Fruit fly (Drosophila melanogaster) whole organism, embryonic: ENCODE measurements around the gene mRpL40.
A peak's percentile ranks its signal among the peaks of the same experiment; 100 is the strongest.

Experiments used
- CG10267 ChIP-seq: fragments of 200-800 bp; sonication (Bioruptor generic); optimal IDR thresholded peaks from 2 replicates; lab custom pipeline; 2018; ENCODE audit warnings: missing biosample characterization, mild to moderate bottlenecking, missing genetic modification characterization, moderate library complexity
- CG10274 ChIP-seq: fragments of 200-800 bp; sonication (Bioruptor generic); optimal IDR thresholded peaks from 3 replicates; lab custom pipeline; 2017; ENCODE audit warnings: missing biosample characterization, mild to moderate bottlenecking, missing genetic modification characterization
- CG10979 ChIP-seq: fragments of 200-800 bp; sonication (Bioruptor generic); optimal IDR thresholded peaks from 2 replicates; lab custom pipeline; 2018; ENCODE audit warnings: missing biosample characterization, mild to moderate bottlenecking, missing genetic modification characterization, moderate library complexity
- CG11504 ChIP-seq: fragments of 200-800 bp; sonication (Bioruptor generic); optimal IDR thresholded peaks from 3 replicates; lab custom pipeline; 2019; ENCODE audit warnings: missing biosample characterization, mild to moderate bottlenecking, missing genetic modification characterization, moderate library complexity
- CG12071 ChIP-seq: fragments of 200-800 bp; sonication (Bioruptor generic); optimal IDR thresholded peaks from 3 replicates; lab custom pipeline; 2018; ENCODE audit warnings: missing biosample characterization, mild to moderate bottlenecking, missing genetic modification characterization
- CG12391 ChIP-seq: fragments of 200-800 bp; sonication (Bioruptor generic); optimal IDR thresholded peaks from 3 replicates; lab custom pipeline; 2018; ENCODE audit warnings: missing biosample characterization, mild to moderate bottlenecking, missing genetic modification characterization, moderate library complexity
- CG12744 ChIP-seq: fragments of 200-800 bp; sonication (Bioruptor generic); optimal IDR thresholded peaks from 2 replicates; lab custom pipeline; 2016; ENCODE audit warnings: missing biosample characterization, missing genetic modification characterization
- CG12769 ChIP-seq: fragments of 200-800 bp; sonication (Bioruptor generic); optimal IDR thresholded peaks from 2 replicates; lab custom pipeline; 2019; ENCODE audit warnings: missing biosample characterization, mild to moderate bottlenecking, missing genetic modification characterization, moderate library complexity
- CG12942 ChIP-seq: fragments of 200-800 bp; sonication (Bioruptor generic); optimal IDR thresholded peaks from 3 replicates; lab custom pipeline; 2016; ENCODE audit warnings: missing biosample characterization, missing genetic modification characterization
- CG16779 ChIP-seq: fragments of 200-800 bp; sonication (Bioruptor generic); IDR thresholded peaks from 2 replicates; pipeline ENCODE4 v1.3.6; 2022; ENCODE audit warnings: missing biosample characterization, missing genetic modification characterization
- CG17612 ChIP-seq: fragments of 200-800 bp; sonication (Bioruptor generic); IDR thresholded peaks from 2 replicates; pipeline ENCODE4 v1.3.6; 2022; ENCODE audit warnings: missing biosample characterization, missing genetic modification characterization
- CG2889 ChIP-seq: fragments of 200-800 bp; sonication (Bioruptor generic); IDR thresholded peaks from 3 replicates; pipeline ENCODE4 v1.3.6; 2022; ENCODE audit warnings: missing biosample characterization, missing genetic modification characterization
- CG31224 ChIP-seq: fragments of 200-800 bp; sonication (Bioruptor generic); IDR thresholded peaks from 2 replicates; pipeline ENCODE4 v1.3.6; 2022; ENCODE audit warnings: missing biosample characterization, missing genetic modification characterization
- CG31388 ChIP-seq: fragments of 200-800 bp; sonication (Bioruptor generic); optimal IDR thresholded peaks from 2 replicates; lab custom pipeline; 2016; ENCODE audit warnings: missing biosample characterization, missing genetic modification characterization
- CG32767 ChIP-seq: fragments of 200-800 bp; sonication (Bioruptor generic); IDR thresholded peaks from 2 replicates; pipeline ENCODE4 v1.3.6; 2022; ENCODE audit warnings: missing biosample characterization, missing genetic modification characterization
- CG4328 ChIP-seq: fragments of 200-800 bp; sonication (Bioruptor generic); optimal IDR thresholded peaks from 3 replicates; lab custom pipeline; 2017; ENCODE audit warnings: missing biosample characterization, missing genetic modification reagents, missing genetic modification characterization
- CG4404 ChIP-seq: fragments of 200-800 bp; sonication (Bioruptor generic); IDR thresholded peaks from 2 replicates; pipeline ENCODE4 v1.3.6; 2022; ENCODE audit warnings: missing biosample characterization, missing genetic modification characterization
- CG4730 ChIP-seq: fragments of 200-800 bp; sonication (Bioruptor generic); IDR thresholded peaks from 2 replicates; pipeline ENCODE4 v1.3.6; 2022; ENCODE audit warnings: missing biosample characterization, missing genetic modification characterization
- CG5245 ChIP-seq: fragments of 200-800 bp; sonication (Bioruptor generic); optimal IDR thresholded peaks from 3 replicates; lab custom pipeline; 2016; ENCODE audit warnings: missing biosample characterization, missing genetic modification characterization
- CG6689 ChIP-seq: fragments of 200-800 bp; sonication (Bioruptor generic); IDR thresholded peaks from 2 replicates; pipeline ENCODE4 v1.3.6; 2022; ENCODE audit warnings: missing biosample characterization, missing genetic modification characterization
- CG6854 ChIP-seq: fragments of 200-800 bp; sonication (Bioruptor generic); optimal IDR thresholded peaks from 3 replicates; lab custom pipeline; 2017; ENCODE audit warnings: missing biosample characterization, mild to moderate bottlenecking, missing genetic modification characterization
- CG8290 ChIP-seq, 3 experiments: fragments of 200-800 bp; sonication (Bioruptor generic); optimal IDR thresholded peaks; 2 replicates each; lab custom pipeline; 2016 to 2019; ENCODE audit warnings: missing biosample characterization in 3 of 3, missing genetic modification characterization in 3 of 3, mild to moderate bottlenecking in 2 of 3, moderate library complexity in 1 of 3
- CG8924 ChIP-seq: fragments of 200-800 bp; optimal IDR thresholded peaks from 3 replicates; lab custom pipeline; 2019; ENCODE audit warnings: missing biosample characterization, mild to moderate bottlenecking, missing genetic modification characterization, moderate library complexity
- CG9437 ChIP-seq: fragments of 200-800 bp; sonication (Bioruptor generic); optimal IDR thresholded peaks from 2 replicates; lab custom pipeline; 2018; ENCODE audit warnings: missing biosample characterization, mild to moderate bottlenecking, missing genetic modification characterization
- Elba2 ChIP-seq: fragments of 200-800 bp; sonication (Bioruptor generic); optimal IDR thresholded peaks from 3 replicates; lab custom pipeline; 2016; ENCODE audit warnings: missing biosample characterization, missing genetic modification characterization
- Ets97D ChIP-seq: fragments of 200-800 bp; sonication (Bioruptor generic); optimal IDR thresholded peaks from 3 replicates; lab custom pipeline; 2016; ENCODE audit warnings: missing biosample characterization, missing genetic modification characterization
- Gsc ChIP-seq: fragments of 200-800 bp; sonication (Bioruptor generic); IDR thresholded peaks from 2 replicates; pipeline ENCODE4 v1.3.6; 2022; ENCODE audit warnings: missing biosample characterization, missing genetic modification characterization
- Hr39 ChIP-seq: fragments of >200 bp; optimal IDR thresholded peaks from 2 replicates; lab custom pipeline; 2017
- Nf-YC ChIP-seq: fragments of 200-800 bp; optimal IDR thresholded peaks from 3 replicates; lab custom pipeline; 2019; ENCODE audit warnings: missing biosample characterization, mild to moderate bottlenecking, missing genetic modification characterization, moderate library complexity
- Opbp ChIP-seq: fragments of 200-800 bp; sonication (Bioruptor generic); IDR thresholded peaks from 3 replicates; pipeline ENCODE4 v1.3.6; 2022; ENCODE audit warnings: missing biosample characterization, missing genetic modification characterization; ENCODE audit not compliant: partially characterized antibody
- Rx ChIP-seq: fragments of 200-800 bp; sonication (Bioruptor generic); IDR thresholded peaks from 2 replicates; pipeline ENCODE4 v1.3.6; 2022; ENCODE audit warnings: missing biosample characterization, missing genetic modification characterization
- Trl ChIP-seq, 3 experiments: fragments of >200 bp in 2 of 3; fragments of 200-800 bp in 1 of 3; sonication (Bioruptor generic) in 1 of 3; optimal IDR thresholded peaks; 2 replicates in 1 of 3; 3 replicates in 2 of 3; lab custom pipeline; 2016 to 2017; ENCODE audit warnings: missing biosample characterization in 1 of 3, missing genetic modification characterization in 1 of 3
- ac ChIP-seq: fragments of 200-800 bp; sonication (Bioruptor generic); optimal IDR thresholded peaks from 3 replicates; lab custom pipeline; 2017; ENCODE audit warnings: missing biosample characterization, mild to moderate bottlenecking, missing genetic modification characterization
- exex ChIP-seq: fragments of 200-800 bp; sonication (Bioruptor generic); optimal IDR thresholded peaks from 4 replicates; lab custom pipeline; 2018; ENCODE audit warnings: missing biosample characterization, mild to moderate bottlenecking, missing genetic modification characterization, moderate library complexity
- fd102C ChIP-seq: fragments of 200-800 bp; sonication (Bioruptor generic); optimal IDR thresholded peaks from 2 replicates; lab custom pipeline; 2018; ENCODE audit warnings: missing biosample characterization, mild to moderate bottlenecking, missing genetic modification characterization, moderate library complexity
- fd64A ChIP-seq: fragments of 200-800 bp; sonication (Bioruptor generic); optimal IDR thresholded peaks from 3 replicates; lab custom pipeline; 2018; ENCODE audit warnings: missing biosample characterization, mild to moderate bottlenecking, missing genetic modification characterization
- fu2 ChIP-seq: fragments of 200-800 bp; sonication (Bioruptor generic); optimal IDR thresholded peaks from 2 replicates; lab custom pipeline; 2016; ENCODE audit warnings: missing biosample characterization, missing genetic modification characterization
- gcm2 ChIP-seq: fragments of 200-800 bp; sonication (Bioruptor generic); optimal IDR thresholded peaks from 2 replicates; lab custom pipeline; 2016; ENCODE audit warnings: missing biosample characterization, missing genetic modification characterization
- gem ChIP-seq: fragments of 200-800 bp; sonication (Bioruptor generic); optimal IDR thresholded peaks from 2 replicates; lab custom pipeline; 2019; ENCODE audit warnings: missing biosample characterization, mild to moderate bottlenecking, missing genetic modification characterization, moderate library complexity
- inv ChIP-seq: fragments of 200-800 bp; sonication (Bioruptor generic); IDR thresholded peaks from 2 replicates; pipeline ENCODE4 v1.3.6; 2022; ENCODE audit warnings: missing biosample characterization, missing genetic modification characterization; ENCODE audit not compliant: partially characterized antibody
- lbe ChIP-seq: fragments of 200-800 bp; sonication (Bioruptor generic); optimal IDR thresholded peaks from 2 replicates; lab custom pipeline; 2016; ENCODE audit warnings: missing biosample characterization, mild to moderate bottlenecking, missing genetic modification characterization
- lola ChIP-seq, 3 experiments: fragments of >200 bp in 2 of 3; fragments of 200-800 bp in 1 of 3; sonication (Bioruptor generic) in 1 of 3; optimal IDR thresholded peaks; 2 replicates each; lab custom pipeline; 2017 to 2019; ENCODE audit warnings: missing biosample characterization in 3 of 3, missing genetic modification characterization in 3 of 3, mild to moderate bottlenecking in 1 of 3, moderate library complexity in 1 of 3
- nerfin-1 ChIP-seq: fragments of 200-800 bp; sonication (Bioruptor generic); optimal IDR thresholded peaks from 3 replicates; lab custom pipeline; 2019; ENCODE audit warnings: missing biosample characterization, mild to moderate bottlenecking, missing genetic modification characterization, moderate library complexity
- oc ChIP-seq: fragments of 200-800 bp; sonication (Bioruptor generic); optimal IDR thresholded peaks from 2 replicates; lab custom pipeline; 2018; ENCODE audit warnings: missing biosample characterization, mild to moderate bottlenecking, missing genetic modification characterization, moderate library complexity
- repo ChIP-seq: fragments of 200-800 bp; sonication (Bioruptor generic); optimal IDR thresholded peaks from 2 replicates; lab custom pipeline; 2016; ENCODE audit warnings: missing biosample characterization, missing genetic modification characterization
- sens-2 ChIP-seq: fragments of 200-800 bp; sonication (Bioruptor generic); IDR thresholded peaks from 2 replicates; pipeline ENCODE4 v1.3.6; 2022; ENCODE audit warnings: missing biosample characterization, missing genetic modification characterization
- tin ChIP-seq: fragments of 200-800 bp; sonication (Bioruptor generic); optimal IDR thresholded peaks from 3 replicates; lab custom pipeline; 2016; ENCODE audit warnings: missing biosample characterization, missing genetic modification characterization
- unc-4 ChIP-seq: fragments of 200-800 bp; sonication (Bioruptor generic); IDR thresholded peaks from 2 replicates; pipeline ENCODE4 v1.3.6; 2022; ENCODE audit warnings: missing biosample characterization, missing genetic modification characterization; ENCODE audit not compliant: partially characterized antibody
- vnd ChIP-seq: fragments of 200-800 bp; sonication (Bioruptor generic); IDR thresholded peaks from 3 replicates; pipeline ENCODE4 v1.3.6; 2022; ENCODE audit warnings: missing biosample characterization, missing genetic modification characterization; ENCODE audit not compliant: partially characterized antibody

Gene mRpL40

DNA sequence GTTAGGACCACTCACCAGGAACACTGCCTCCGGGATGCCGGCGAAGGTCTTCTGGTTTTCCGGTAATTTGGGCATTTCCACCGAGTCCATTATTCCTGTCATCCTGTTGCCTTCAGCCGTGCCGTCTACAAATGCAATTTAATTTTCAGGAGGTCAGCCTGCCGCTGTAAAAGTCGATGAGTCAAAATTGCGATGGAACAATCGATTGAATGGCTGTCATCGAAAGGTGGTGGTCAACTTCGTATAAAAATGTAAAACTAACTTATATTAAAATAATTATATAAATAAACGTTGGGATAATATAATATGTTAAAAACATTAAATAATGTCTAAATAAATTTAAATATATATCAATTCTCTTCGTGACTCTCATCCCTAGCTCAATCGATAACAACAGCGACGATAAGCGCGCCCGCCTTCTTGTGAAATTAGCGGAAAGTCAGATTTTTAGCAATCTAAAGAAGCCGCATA is 2.0 kb downstream of the mRpL40 start, which contains the start of the genes mgr and Irbp (continued):
- TF ChIP-seq CG10267 (tag; lab: Kevin White, UChicago) (peak; percentile 90), lola (GFP tag; optimal IDR thresholded peaks at IDR 0.05; lab: Kevin White, UChicago) (peak in 1 of 3 experiments; percentile 93), CG17612 (GFP tag; lab: Robert Waterston, UW) (peak; percentile 78; the same call in 1 of the 2 replicates), Elba2 (peak; percentile 8), CG32767 (GFP tag; lab: Robert Waterston, UW) (peak; percentile 87), gcm2 (peak; percentile 9), fd64A (GFP tag; lab: Kevin White, UChicago) (peak; percentile 8), CG12744 (GFP tag; lab: Kevin White, UChicago) (no peak), tin (GFP tag; lab: Kevin White, UChicago) (peak; percentile 90), CG12942 (GFP tag; lab: Kevin White, UChicago) (peak; percentile 88), unc-4 (GFP tag; lab: Robert Waterston, UW) (peak; percentile 83), gem (peak; percentile 97), CG11504 (tag; lab: Kevin White, UChicago) (peak; percentile 91), Nf-YC (tag; lab: Kevin White, UChicago) (peak; percentile 77), CG4730 (peak; percentile 90), CG10979 (tag; lab: Kevin White, UChicago) (peak; percentile 92), ac (GFP tag; lab: Kevin White, UChicago) (peak; percentile 58), inv (peak; percentile 75), CG5245 (peak; percentile 76), CG4404 (peak; percentile 92), repo (no peak), sens-2 (peak; percentile 77), Hr39 (lab: Kevin White, UChicago) (no peak), Opbp (peak; percentile 70), exex (tag; lab: Kevin White, UChicago) (peak; percentile 65), CG12769 (no peak), CG10274 (no peak), lbe (GFP tag; lab: Kevin White, UChicago) (no peak), CG31388 (peak; percentile 65), fu2 (peak; percentile 50), CG12391 (tag; lab: Kevin White, UChicago) (peak; percentile 97), CG16779 (peak; percentile 72; the same call in 1 of the 2 replicates), oc (tag; lab: Kevin White, UChicago) (no peak), CG31224 (peak; percentile 85), fd102C (GFP tag; lab: Kevin White, UChicago) (peak; percentile 84), Ets97D (GFP tag; lab: Kevin White, UChicago) (peak; percentile 54), CG2889 (GFP tag; lab: Robert Waterston, UW) (peak; percentile 78; the same call in 2 of the 3 replicates), CG4328 (peak; percentile 69), CG6689 (peak; percentile 95), CG8924 (tag; lab: Kevin White, UChicago) (peak; percentile 94), CG12071 (GFP tag; lab: Kevin White, UChicago) (no peak), Gsc (GFP tag; lab: Robert Waterston, UW) (peak; percentile 53), Rx (GFP tag; lab: Robert Waterston, UW) (peak; percentile 79), Trl (optimal IDR thresholded peaks at IDR 0.05; lab: Kevin White, UChicago) (no peak), Trl (GFP tag; optimal IDR thresholded peaks at IDR 0.05; lab: Kevin White, UChicago) (peak; percentile 31), CG9437 (GFP tag; lab: Kevin White, UChicago) (peak; percentile 76), CG6854 (GFP tag; lab: Kevin White, UChicago) (peak; percentile 74), CG8290 (GFP tag; optimal IDR thresholded peaks at IDR 0.05; lab: Kevin White, UChicago) (peak; percentile 83), CG8290 (tag; optimal IDR thresholded peaks at IDR 0.05; lab: Kevin White, UChicago) (peak in 1 of 2 experiments; percentile 32), nerfin-1 (tag; lab: Kevin White, UChicago) (peak; percentile 85), vnd (peak; percentile 83)
